Fruit fly (Drosophila melanogaster) Kc167 (cell line): ENCODE data around the gene CG43338.

Experiments used
- Sin3A ChIP-seq: fragments of >200 bp; optimal IDR thresholded peaks from 2 replicates; lab custom pipeline; 2018; ENCODE audit warnings: missing external identifiers
- h ChIP-seq: fragments of >200 bp; optimal IDR thresholded peaks from 3 replicates; lab custom pipeline; 2018; ENCODE audit warnings: missing external identifiers
- insv ChIP-seq: fragments of >200 bp; optimal IDR thresholded peaks from 3 replicates; lab custom pipeline; 2018; ENCODE audit warnings: missing external identifiers
- psq ChIP-seq: fragments of >200 bp; optimal IDR thresholded peaks from 2 replicates; lab custom pipeline; 2017; ENCODE audit warnings: missing external identifiers
- ttk ChIP-seq: sonication (Bioruptor generic); optimal IDR thresholded peaks from 2 replicates; lab custom pipeline; 2017; ENCODE audit warnings: missing external identifiers

- TF ChIP-seq ttk (no peak), psq (lab: Kevin White, UChicago) (no peak), insv (lab: Kevin White, UChicago) (no peak), Sin3A (lab: Kevin White, UChicago) (no peak), h (lab: Kevin White, UChicago) (no peak)
Observed at dm6 chr2L:18625009-18625408, 46.0 kb downstream of the CG43338 start.
